Fruit fly (Drosophila melanogaster) ovary, adult (tissue): Measurements from ENCODE around the gene CG32037.
A peak's percentile ranks its signal among the peaks of the same experiment; 100 is the strongest.

Source experiments
- CG17801 ChIP-seq: fragments of 200-800 bp; optimal IDR thresholded peaks from 2 replicates; lab custom pipeline; 2019; ENCODE audit warnings: missing biosample characterization, mild to moderate bottlenecking, missing genetic modification characterization, moderate library complexity; ENCODE audit not compliant: partially characterized antibody

Gene CG32037

DNA sequence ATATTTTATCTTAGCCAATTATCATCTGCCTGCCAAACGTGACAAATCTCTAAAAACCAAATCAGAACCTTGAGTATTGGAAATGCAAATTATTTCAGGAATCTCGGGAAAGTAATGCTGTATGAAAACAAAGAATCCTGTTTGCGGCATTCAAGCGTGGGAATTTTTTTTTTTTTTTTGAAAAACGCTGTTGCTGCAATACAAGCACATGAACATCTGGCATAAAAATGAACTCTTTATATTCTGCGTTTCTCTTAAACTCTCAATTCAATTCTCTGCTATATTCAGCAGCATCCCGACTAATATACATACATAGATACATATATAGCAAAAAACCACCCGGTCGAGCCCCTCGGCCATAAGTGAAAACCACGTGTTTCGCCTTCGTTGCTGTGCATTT lies 9.3 kb upstream of the CG32037 start:
- TF ChIP-seq CG17801 (GFP tag; lab: Kevin White, UChicago), result no peak

DNA sequence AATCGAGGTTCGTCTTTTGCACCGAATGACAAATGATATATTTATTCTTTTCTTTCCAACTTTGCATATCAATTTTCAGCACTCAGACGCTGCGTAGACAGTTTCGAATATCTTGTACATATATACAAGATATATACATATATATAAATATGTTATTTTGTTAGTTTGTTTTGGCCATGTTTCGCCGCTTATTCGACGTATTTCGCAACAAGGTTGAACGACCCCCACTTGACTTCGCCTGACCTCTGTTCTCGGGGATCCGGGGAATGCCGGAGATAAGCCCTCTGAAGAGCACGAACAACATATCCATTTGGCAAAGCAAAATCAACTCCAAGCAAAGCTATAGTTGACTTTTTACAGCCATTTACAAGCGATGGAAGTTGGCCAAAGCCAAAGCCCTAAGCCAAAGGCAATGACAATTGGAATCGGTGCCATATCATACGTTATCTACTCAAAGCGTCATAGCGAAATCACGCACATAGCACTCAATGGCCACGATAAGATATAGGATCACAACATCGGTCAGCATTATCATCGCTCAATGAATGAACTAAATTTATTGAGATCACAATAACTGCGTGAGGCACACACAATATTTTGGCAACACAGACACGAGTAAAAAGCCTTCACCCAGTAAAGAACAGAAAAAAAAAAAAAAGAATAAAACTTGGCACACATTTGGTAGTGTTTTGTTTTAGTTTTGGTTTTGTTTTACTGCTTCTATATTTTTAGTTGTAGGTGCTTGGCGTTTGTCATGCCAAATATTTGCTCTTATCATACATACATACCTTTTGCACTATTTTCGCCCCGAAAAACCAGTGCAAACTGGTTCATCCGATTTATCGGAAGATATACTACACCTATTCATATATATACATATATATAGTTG lies 8.1 kb upstream of the CG32037 start:
- TF ChIP-seq CG17801 (GFP tag; lab: Kevin White, UChicago), result no peak

DNA sequence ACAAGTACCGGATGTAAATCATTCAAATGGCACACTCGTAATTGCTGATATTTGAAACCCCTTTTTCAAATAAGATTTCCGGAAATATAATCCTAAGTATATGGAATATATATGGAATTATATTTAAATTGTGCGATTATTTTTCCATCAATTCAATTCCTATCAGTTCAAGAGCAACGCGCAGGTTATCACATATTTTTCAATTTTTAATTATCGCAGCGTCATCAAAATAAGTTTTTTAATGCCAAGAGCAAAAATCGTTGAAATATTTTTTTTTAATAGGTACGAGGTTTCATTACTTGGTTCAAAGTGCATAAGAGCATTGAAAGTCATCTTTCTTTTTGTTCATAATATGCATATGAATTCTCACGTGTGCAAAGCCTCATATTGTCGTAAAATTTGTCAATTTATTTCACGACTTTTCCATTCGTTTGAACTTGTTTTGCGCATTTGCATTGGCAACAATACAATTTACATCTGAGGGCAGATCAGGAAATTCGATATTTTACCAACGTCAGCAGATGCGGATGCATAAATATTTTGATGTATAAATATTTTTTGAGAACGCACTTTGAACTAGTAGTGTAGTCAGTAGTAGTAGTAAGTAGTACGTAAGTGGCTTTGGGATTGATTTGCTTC lies 6.1 kb upstream of the CG32037 start:
- TF ChIP-seq CG17801 (GFP tag; lab: Kevin White, UChicago), result no peak

DNA sequence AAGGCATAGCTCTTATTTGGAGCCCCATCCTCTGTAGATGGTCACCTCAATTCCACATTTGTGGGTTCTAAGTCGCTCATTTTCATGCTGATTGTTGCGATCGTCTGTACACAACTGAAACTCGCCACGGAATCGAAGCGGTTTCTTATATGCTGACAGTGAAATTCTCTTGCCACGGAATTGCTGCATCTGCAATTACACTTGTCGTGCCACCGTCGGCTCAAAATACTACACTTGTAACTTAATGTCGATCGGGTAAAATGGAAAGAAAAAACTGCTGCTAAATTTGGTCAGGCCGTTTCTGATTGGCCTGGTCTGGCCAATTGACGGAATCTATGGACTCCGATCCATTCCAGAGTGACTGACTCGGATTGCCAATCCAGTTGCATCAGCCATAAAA lies 5.2 kb upstream of the CG32037 start:
- TF ChIP-seq CG17801 (GFP tag; lab: Kevin White, UChicago), result peak; percentile 78

DNA sequence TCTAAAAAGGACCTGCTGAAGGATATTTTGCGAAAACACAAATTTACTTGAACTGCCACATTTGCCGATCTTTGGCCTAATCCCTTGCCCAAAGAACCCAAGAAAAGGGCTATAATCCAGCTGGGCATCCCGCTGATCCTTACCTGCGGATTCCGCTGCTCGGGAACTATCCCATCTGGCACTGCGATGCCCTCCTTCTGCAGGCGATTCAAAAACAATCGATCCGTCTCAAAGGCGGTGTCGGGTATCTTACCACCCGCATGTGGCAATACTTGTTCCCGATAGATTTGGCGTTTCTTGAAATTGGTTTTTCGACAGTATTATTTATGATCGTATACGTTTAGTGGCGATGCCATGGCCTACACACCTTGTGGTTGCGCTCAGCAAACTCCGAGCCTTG lies 684 bp downstream of the CG32037 start:
- TF ChIP-seq CG17801 (GFP tag; lab: Kevin White, UChicago), result no peak

DNA sequence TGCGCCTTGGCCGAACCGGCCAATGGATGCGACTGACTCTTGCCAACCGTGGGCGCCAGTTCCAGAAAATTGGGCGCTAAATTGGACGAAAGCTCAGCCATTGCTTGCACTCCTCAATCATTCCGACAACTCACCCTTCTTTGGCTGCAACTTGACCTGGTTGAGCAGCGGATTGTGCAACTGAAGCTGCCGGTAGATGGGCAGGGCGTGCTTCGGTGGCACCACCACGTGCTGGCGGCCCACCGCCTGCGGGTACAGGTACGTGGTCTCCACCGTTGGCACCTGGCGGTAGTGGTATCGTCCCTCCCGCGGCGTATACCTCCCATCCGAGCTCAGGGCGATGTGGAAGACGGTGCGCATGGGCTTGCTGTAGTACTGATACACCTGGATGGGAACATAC lies 1.6 kb downstream of the CG32037 start:
- no peak for TF ChIP-seq CG17801 (GFP tag; lab: Kevin White, UChicago)

DNA sequence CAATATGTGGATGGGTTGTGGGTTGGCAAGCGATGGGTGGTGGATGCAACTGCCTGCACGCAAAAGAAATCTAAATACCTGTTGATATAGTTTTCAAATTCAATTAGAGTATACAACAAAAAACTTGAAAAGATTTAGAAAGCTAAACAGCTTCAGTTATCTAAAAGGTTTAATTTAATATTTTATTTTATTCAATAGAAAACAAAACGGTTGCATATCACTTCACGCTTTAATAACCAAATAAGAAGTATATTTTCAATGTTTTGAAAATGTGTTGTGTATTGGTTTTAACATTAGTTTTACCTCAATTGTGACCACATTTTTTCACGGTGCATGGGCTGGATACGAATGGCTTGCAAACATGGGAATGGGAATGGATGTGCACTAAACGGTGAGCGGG lies 2.4 kb downstream of the CG32037 start:
- no peak for TF ChIP-seq CG17801 (GFP tag; lab: Kevin White, UChicago)

DNA sequence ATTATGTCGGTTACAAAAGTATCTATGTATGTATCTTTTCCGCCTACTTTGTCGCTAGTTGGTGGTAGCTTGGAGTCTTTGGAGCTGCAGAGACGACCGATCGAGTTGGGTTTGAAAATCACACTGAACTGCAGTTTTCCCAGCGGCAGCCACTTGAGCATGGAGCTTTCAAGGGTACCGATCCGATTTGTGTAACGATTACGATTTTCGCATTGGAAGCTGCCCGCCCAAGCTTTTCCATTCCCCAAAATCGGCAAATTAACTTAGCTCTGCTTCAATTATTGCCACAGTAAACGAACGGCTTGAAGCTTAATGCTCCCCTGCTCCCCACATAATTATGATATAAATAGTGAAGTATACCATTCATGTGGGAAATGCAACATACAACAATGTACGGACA lies 2.9 kb downstream of the CG32037 start, which contains the start of gene CG32036:
Gene CG32036, minus strand, starts transcription at position 101 of the 400 bp plus-strand sequence.
- TF ChIP-seq CG17801 (GFP tag; lab: Kevin White, UChicago), result no peak

DNA sequence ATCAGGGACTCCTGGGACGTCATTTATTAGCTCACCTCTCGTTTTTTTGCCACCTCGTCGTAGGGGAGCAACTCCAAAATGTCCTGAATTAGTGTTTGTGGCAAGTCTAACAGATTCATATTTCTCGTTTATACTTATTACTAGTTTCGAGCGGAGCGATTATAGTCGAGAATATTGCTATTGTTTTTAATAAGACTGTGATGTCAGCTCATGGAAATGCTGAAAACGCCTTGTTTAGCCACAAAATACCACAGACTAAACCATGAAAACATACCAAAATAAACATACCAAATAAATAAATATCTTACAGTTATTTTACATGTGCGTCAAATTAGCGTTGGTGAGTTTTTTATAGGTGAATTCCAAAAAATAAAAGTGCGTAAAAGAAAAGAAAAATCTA lies 4.4 kb downstream of the CG32037 start, which contains the start of gene pall:
Gene pall, minus strand, starts transcription at position 205 of the 400 bp plus-strand sequence.
- peak; percentile 28 for TF ChIP-seq CG17801 (GFP tag; lab: Kevin White, UChicago)

DNA sequence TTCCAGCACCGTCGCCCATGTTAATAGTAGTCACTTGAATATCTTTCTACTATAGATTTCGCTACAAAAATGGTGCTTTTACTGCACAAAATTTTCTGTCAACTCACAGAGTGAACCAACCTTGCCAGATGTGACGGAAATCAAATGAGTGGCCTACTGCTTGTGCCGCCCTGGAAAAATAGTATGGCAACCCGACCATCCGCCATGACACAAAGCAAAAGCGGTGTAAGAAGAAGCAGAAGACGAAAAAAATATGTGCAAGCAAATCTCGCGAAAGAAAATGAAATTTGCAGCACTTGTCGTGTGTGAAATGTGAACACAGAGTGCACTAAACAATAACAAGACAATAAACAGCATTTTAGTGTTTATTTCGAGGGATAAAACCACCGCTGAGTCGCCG lies 15.2 kb downstream of the CG32037 start, which contains the start of the genes Uch-L5 and Jarid2:
Gene Uch-L5, minus strand, starts transcription at position 137 of the 400 bp plus-strand sequence.
Gene Jarid2, plus strand, starts transcription at position 210 of the 400 bp plus-strand sequence.
- TF ChIP-seq CG17801 (GFP tag; lab: Kevin White, UChicago), result peak; percentile 79

DNA sequence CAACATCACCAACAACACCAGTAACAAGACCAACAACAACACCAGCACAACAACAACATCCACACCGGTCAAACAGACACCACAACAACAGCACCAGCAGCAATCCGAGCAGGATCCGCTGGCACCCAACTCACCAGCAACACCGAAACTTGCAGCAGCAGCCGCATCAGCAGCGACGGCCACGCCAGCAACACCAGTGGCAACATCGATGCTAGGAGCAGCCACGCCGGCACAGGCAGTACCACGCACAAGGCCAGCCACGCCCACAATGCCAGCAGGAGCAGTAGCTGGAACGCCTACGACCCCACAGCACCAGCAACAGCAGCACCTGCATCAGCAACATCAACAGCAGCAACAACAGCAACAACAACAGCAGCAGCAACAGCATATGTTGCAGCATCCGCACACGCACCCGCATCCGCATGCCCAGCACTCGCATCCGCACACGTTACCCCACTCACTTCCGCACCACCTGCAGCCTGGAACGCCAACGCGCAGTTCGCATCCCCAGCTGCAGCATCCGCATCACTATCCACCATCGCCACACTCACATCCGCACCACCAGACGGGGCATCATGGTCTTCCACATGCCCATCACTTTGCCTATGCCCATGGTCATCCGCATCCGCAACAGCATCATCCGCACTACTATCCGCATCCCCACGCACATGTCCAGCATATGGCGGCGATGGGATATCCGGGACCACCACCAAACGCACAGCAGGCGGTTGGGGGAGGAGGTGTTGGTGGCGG lies 20.7 kb downstream of the CG32037 start:
- TF ChIP-seq CG17801 (GFP tag; lab: Kevin White, UChicago), result no peak

DNA sequence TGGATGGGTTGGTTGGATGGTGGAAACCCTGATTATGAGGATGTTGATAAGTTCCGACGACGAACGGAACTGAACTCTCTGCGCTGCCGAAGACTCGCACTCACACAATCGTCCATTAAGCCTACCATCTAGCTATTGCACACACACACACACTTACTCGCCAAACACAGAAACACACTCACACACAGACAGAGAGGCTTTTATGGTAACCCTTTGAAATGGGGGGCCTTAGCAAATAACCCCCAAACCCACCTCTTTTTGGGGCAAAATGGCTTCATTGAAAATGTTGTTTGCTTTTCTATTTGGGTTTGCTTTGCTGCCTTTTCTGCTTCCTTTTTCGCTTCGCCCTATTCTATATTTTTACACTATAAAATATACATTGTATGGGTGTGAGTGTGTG lies 22.9 kb downstream of the CG32037 start:
- TF ChIP-seq CG17801 (GFP tag; lab: Kevin White, UChicago), result no peak

DNA sequence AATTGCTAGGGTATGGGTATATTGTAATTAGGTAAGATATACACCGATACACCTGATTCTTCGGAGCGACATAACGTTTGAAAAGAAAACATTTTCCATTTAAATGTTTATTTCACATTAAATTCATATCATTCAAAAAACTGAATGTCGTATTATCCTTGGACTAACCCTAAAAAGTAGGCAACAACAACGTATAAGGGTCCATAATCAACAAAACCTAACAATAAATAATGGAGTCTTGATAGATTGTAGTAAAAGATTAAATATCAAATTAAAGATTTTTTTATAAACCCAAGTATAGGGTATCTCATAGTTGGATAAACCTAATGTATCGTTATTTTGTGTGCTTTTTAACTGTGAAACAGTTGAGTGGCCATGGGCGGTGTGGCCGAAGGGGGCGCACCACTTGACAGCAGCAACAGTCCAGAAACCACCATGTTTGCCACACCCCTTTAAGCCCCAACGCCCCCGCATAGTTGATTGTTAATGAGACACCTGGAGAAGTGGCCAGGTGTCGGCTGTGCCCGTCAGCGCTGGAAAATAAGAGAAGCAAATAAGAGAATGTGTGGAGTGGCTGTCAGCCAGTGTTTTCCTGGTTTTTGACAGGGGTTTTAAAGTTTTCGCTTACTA lies 23.6 kb downstream of the CG32037 start:
- no peak for TF ChIP-seq CG17801 (GFP tag; lab: Kevin White, UChicago)

DNA sequence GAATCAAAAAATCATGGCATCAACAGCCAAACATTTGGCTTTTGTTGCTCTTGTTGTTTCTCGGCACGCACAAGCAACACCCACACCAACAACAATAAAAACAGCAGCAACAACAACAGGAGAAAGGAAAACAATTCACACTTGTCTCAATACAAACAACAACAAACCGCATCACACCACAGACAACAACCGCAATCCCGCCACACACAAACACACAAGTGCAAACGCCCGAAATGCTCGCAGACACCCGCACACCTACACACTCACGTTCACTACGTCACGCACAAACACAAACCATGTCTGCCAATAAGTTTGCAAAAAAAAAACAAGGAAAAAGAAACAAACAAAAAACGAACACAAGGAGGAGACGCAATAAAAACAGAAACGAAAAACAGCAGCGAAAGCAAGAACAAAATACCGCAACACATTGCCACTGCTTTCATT lies 24.2 kb downstream of the CG32037 start:
- TF ChIP-seq CG17801 (GFP tag; lab: Kevin White, UChicago), result no peak
